ENCODE assay signal across 1 fruit fly cellular context in the genomic region with DNA sequence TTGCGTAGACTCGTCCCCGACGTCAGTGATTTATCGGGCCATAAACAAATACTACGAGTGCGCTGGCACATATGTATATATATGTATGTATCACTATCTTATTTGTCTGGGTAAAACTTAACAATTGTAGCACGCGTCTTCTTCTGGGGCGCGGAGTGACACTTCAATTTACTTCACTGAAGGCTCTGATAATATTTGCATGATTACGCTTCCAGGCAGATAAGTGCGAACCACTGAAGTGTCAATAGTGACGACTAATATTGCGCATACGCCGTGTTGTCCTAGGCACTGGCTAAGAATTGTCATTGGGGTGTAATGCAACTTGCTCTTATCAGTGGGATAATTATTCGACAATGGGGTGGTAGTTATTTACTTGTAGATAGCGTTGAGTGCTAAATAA.
TF ChIP-seq lines count a peak whose summit lies in the region.

No protein-coding gene starts in this region.

TF ChIP-seq in whole organism, prepupa, 60 proteins besides CTCF, POLR2A, EP300 and RAD21 (continued from another document):
- TF ChIP-seq Ets96B (tag; optimal IDR thresholded peaks at IDR 0.05; lab: Kevin White, UChicago) (no peak), Smox (GFP tag; optimal IDR thresholded peaks at IDR 0.05; lab: Kevin White, UChicago) (no peak), CG32006 (GFP tag; optimal IDR thresholded peaks at IDR 0.05; lab: Kevin White, UChicago) (no peak), net (GFP tag; optimal IDR thresholded peaks at IDR 0.05; lab: Kevin White, UChicago) (peak; percentile 9), Gug (GFP tag; IDR thresholded peaks at IDR 0.05; lab: Robert Waterston, UW) (no peak), ss (GFP tag; optimal IDR thresholded peaks at IDR 0.05; lab: Kevin White, UChicago) (peak; percentile 8 to 64), spab (GFP tag; optimal IDR thresholded peaks at IDR 0.05; lab: Kevin White, UChicago) (peak; percentile 39), Ets21C (GFP tag; optimal IDR thresholded peaks at IDR 0.05; lab: Kevin White, UChicago) (no peak), CG6276 (GFP tag; optimal IDR thresholded peaks at IDR 0.05; lab: Kevin White, UChicago) (peak; percentile 5), CG9139 (GFP tag; optimal IDR thresholded peaks at IDR 0.05; lab: Kevin White, UChicago) (peak; percentile 29), lz (GFP tag; optimal IDR thresholded peaks at IDR 0.05; lab: Kevin White, UChicago) (no peak), dsx (GFP tag; optimal IDR thresholded peaks at IDR 0.05; lab: Kevin White, UChicago; ENCODE audit: poor library complexity, severe bottlenecking) (no peak), Blimp-1 (GFP tag; optimal IDR thresholded peaks at IDR 0.05; lab: Kevin White, UChicago) (no peak), CG8119 (GFP tag; IDR thresholded peaks at IDR 0.05; lab: Robert Waterston, UW) (no peak), esn (GFP tag; optimal IDR thresholded peaks at IDR 0.05; lab: Kevin White, UChicago) (peak; percentile 19), CG8632 (GFP tag; optimal IDR thresholded peaks at IDR 0.05; lab: Kevin White, UChicago) (peak; percentile 29), CG10669 (GFP tag; optimal IDR thresholded peaks at IDR 0.05; lab: Kevin White, UChicago) (peak; percentile 43), Met (GFP tag; optimal IDR thresholded peaks at IDR 0.05; lab: Kevin White, UChicago) (no peak), fd85E (GFP tag; optimal IDR thresholded peaks at IDR 0.05; lab: Kevin White, UChicago) (no peak), CG11294 (GFP tag; IDR thresholded peaks at IDR 0.05; lab: Robert Waterston, UW) (no peak), Hr38 (GFP tag; optimal IDR thresholded peaks at IDR 0.05; lab: Kevin White, UChicago) (no peak), CG6163 (GFP tag; IDR thresholded peaks at IDR 0.05; lab: Robert Waterston, UW) (no peak; the same call in 2 of the 3 replicates), CG1621 (tag; optimal IDR thresholded peaks at IDR 0.05; lab: Kevin White, UChicago) (peak; percentile 36), Sox15 (GFP tag; optimal IDR thresholded peaks at IDR 0.05; lab: Kevin White, UChicago) (no peak), salr (GFP tag; optimal IDR thresholded peaks at IDR 0.05; lab: Kevin White, UChicago) (peak in 1 of 2 experiments; percentile 16), Lpt (GFP tag; optimal IDR thresholded peaks at IDR 0.05; lab: Kevin White, UChicago) (no peak), CG6808 (GFP tag; optimal IDR thresholded peaks at IDR 0.05; lab: Kevin White, UChicago) (peak; percentile 37), CG7368 (GFP tag; optimal IDR thresholded peaks at IDR 0.05; lab: Kevin White, UChicago) (peak; percentile 38), Sox14 (GFP tag; optimal IDR thresholded peaks at IDR 0.05; lab: Kevin White, UChicago) (no peak), CG3032 (tag; optimal IDR thresholded peaks at IDR 0.05; lab: Kevin White, UChicago) (peak; percentile 1), CG31627 (GFP tag; optimal IDR thresholded peaks at IDR 0.05; lab: Kevin White, UChicago) (no peak), CG15336 (GFP tag; IDR thresholded peaks at IDR 0.05; lab: Robert Waterston, UW) (0 out of 2 replicates have a peak, but pooled peaks have one; percentile 18), CG3919 (GFP tag; optimal IDR thresholded peaks at IDR 0.05; lab: Kevin White, UChicago) (peak; percentile 30), eg (GFP tag; IDR thresholded peaks at IDR 0.05; lab: Robert Waterston, UW) (0 out of 3 replicates have a peak, but pooled peaks have one; percentile 38), CG11762 (GFP tag; optimal IDR thresholded peaks at IDR 0.05; lab: Kevin White, UChicago; ENCODE audit: insufficient read depth) (peak; percentile 3), CG4318 (GFP tag; optimal IDR thresholded peaks at IDR 0.05; lab: Kevin White, UChicago) (no peak), Eip78C (GFP tag; lab: Kevin White, UChicago) (peak; percentile 86)
